Worm (Caenorhabditis elegans): Measurements from ENCODE around the gene try-3.

ce11 chrIV:6607059-6607458 is 50.1 kb downstream of the try-3 start:
- TF ChIP-seq ama-1 (optimal IDR thresholded peaks at IDR 0.05) (no peak), nhr-11 (tag; optimal IDR thresholded peaks at IDR 0.05) (no peak), ceh-31 (tag; optimal IDR thresholded peaks at IDR 0.05) (no peak), pros-1 (tag; optimal IDR thresholded peaks at IDR 0.05) (no peak), rnt-1 (tag; optimal IDR thresholded peaks at IDR 0.05) (no peak), elt-2 (tag; optimal IDR thresholded peaks at IDR 0.05) (no peak), eyg-1 (tag; optimal IDR thresholded peaks at IDR 0.05) (no peak), ref-2 (tag; optimal IDR thresholded peaks at IDR 0.05) (no peak), pha-4 (tag; optimal IDR thresholded peaks at IDR 0.05) (no peak), ceh-18 (tag; optimal IDR thresholded peaks at IDR 0.05) (no peak), lin-11 (tag; optimal IDR thresholded peaks at IDR 0.05) (no peak), fkh-10 (GFP tag; optimal IDR thresholded peaks at IDR 0.05) (no peak), pqm-1 (tag; optimal IDR thresholded peaks at IDR 0.05) (no peak)

All from whole organism, late embryonic.